Worm (Caenorhabditis elegans) whole organism, L4 larva: ENCODE data around the gene F53E4.1.

Source experiments
- ceh-28 ChIP-seq: fragments of 150-350 bp; optimal IDR thresholded peaks from 2 replicates; lab custom pipeline; 2014; ENCODE audit warnings: missing biosample characterization, missing genetic modification reagents, missing genetic modification characterization
- nhr-25 ChIP-seq: sonication (generic microtip); optimal IDR thresholded peaks from 2 replicates; lab custom pipeline; 2017; ENCODE audit warnings: missing genetic modification characterization, mild to moderate bottlenecking, missing compliant biosample characterization, antibody characterized with exemption, moderate library complexity, borderline replicate concordance; ENCODE audit not compliant: insufficient read depth
- tag-97 ChIP-seq: fragments of 200-800 bp; sonication (Bioruptor generic); IDR thresholded peaks from 2 replicates; pipeline ENCODE4 v1.3.6; 2022; ENCODE audit warnings: missing genetic modification characterization, missing compliant biosample characterization

DNA sequence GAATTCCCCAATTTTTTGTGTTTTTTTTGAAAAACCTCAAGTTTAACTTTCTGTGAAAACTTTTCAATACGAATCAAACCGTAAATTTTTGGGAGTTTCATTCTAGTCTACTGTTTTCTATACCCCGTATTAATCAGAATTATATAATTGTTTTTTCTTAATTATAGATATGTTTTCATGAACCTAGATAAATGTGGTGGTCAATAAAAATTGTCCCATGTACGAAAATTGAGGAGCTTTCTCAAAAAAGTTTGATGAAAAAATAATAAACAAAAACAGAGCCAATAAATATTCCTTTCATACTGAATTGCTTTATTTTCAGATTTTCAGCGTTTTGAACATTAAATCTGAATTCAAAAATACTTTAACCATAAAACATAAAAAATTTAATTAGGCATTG is 42.3 kb upstream of the F53E4.1 start, which contains the start of gene Y6E2A.1:
- TF ChIP-seq nhr-25 (tag; lab: Kevin White, UChicago) = no peak
- no peak for TF ChIP-seq ceh-28 (tag; lab: Kevin White, UChicago)
- no peak for TF ChIP-seq tag-97 (GFP tag; lab: Robert Waterston, UW)
